Worm (Caenorhabditis elegans): ENCODE data around the gene tdc-1.

ce11 chrII:8256013-8256412 lies 14.4 kb upstream of the tdc-1 start, which contains the start of gene F35C11.7:
- TF ChIP-seq nhr-23 (tag; optimal IDR thresholded peaks at IDR 0.05) (no peak), snpc-4 (tag; optimal IDR thresholded peaks at IDR 0.05) (no peak), nhr-237 (tag; optimal IDR thresholded peaks at IDR 0.05) (no peak), pha-4 (tag; optimal IDR thresholded peaks at IDR 0.05) (no peak), nhr-11 (tag; optimal IDR thresholded peaks at IDR 0.05) (no peak), elt-3 (tag; optimal IDR thresholded peaks at IDR 0.05) (no peak), nhr-76 (tag; optimal IDR thresholded peaks at IDR 0.05) (no peak), ztf-11 (tag; optimal IDR thresholded peaks at IDR 0.05) (no peak)
